Fruit fly (Drosophila melanogaster) whole organism: ENCODE data around the gene daw.

Experiments used
- CG8478 ChIP-seq: fragments of >200 bp; optimal IDR thresholded peaks from 2 replicates; lab custom pipeline; 2018; ENCODE audit warnings: inconsistent platforms
- Dll ChIP-seq: fragments of >200 bp; optimal IDR thresholded peaks from 2 replicates; lab custom pipeline; 2017
- EcR ChIP-seq, 2 experiments: fragments of >200 bp; optimal IDR thresholded peaks; 2 replicates each; lab custom pipeline; 2017; ENCODE audit warnings: missing biosample characterization in 2 of 2, missing genetic modification characterization in 2 of 2, missing genetic modification reagents in 2 of 2
- pan ChIP-seq: fragments of >200 bp; optimal IDR thresholded peaks from 2 replicates; lab custom pipeline; 2017
- psq ChIP-seq: fragments of >200 bp; optimal IDR thresholded peaks from 2 replicates; lab custom pipeline; 2017
- usp ChIP-seq: fragments of >200 bp; optimal IDR thresholded peaks from 2 replicates; lab custom pipeline; 2017; ENCODE audit warnings: missing biosample characterization, missing genetic modification characterization, mixed read lengths

DNA sequence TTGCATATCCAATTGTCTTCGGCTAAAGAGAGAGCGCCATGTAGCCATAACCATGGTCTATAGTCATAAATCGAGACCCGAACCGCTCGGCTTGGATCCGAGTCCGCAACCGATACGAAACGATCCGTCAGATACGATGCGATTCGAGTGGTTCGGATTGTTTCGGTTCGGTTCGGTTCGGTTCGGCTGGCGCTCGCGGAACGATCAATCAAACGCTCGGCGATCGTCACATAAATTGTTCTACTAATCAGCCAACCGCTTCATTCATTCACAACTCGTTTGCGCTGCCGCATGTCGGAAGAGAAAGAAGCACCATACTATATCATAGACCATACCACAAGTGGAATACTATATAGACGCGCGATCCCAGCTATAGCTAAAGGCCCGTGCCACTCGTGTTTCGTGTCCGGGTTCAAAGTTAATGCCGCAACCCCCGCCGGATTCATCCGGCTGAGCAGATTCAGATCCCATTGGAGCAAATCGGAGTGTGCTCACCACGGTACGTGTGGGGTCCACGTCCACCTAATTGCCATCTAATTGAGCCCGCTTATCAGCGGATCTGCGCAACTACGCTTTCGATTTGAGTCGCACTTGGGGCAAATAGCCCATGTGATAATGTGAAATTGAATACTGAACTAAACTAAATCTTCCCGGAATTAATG is 3.1 kb downstream of the daw start:
- TF ChIP-seq CG8478 (lab: Kevin White, UChicago) (no peak), EcR (GFP tag; optimal IDR thresholded peaks at IDR 0.05; lab: Kevin White, UChicago) (no peak), usp (no peak), pan (lab: Kevin White, UChicago) (no peak), Dll (lab: Kevin White, UChicago) (no peak), psq (lab: Kevin White, UChicago) (no peak)
